Worm (Caenorhabditis elegans): ENCODE data around the gene daf-3.

daf-3 gene

DNA sequence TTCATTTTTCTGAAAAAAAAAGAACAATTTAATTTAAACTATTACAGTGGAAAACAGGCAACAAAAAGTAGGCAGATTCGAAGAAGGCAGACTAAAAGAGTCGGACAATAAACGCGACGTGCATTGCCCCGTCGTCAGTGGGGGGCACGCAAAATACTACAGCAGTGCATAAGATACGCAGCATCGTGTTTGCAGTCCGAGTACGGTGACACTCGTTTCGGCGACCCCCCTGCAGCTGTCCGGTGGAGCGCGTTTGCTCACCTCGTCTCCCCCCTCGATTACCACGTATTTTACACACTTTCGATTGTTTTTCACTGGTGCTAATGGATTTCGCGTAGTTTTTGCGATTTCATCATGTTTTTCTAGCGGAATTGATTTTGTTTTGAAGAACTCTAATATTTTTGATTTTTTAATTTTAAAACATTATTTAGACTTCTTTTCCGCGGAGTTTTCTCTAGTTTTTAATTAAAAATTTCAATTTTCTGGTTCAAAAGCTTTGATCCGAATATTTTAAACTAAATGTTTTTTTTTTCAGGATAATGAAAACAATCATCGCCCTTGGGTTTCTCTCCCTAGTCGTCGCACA is 57.1 kb downstream of the daf-3 start, which contains the start of the genes trap-2 and ile-2 (continued):
- TF ChIP-seq zip-11 (GFP tag; IDR thresholded peaks at IDR 0.05) (no peak), aha-1 (tag) (peak; percentile 98), F10B5.3 (tag; optimal IDR thresholded peaks at IDR 0.05) (peak; percentile 72), sdz-12 (GFP tag; optimal IDR thresholded peaks at IDR 0.05) (no peak), ceh-82 (tag; optimal IDR thresholded peaks at IDR 0.05) (no peak), lin-1 (GFP tag; IDR thresholded peaks at IDR 0.05) (peak; percentile 91), snpc-1.2 (GFP tag; IDR thresholded peaks at IDR 0.05) (peak; percentile 47; the same call in 1 of the 2 replicates), madf-9 (GFP tag; conservative IDR thresholded peaks at IDR 0.05) (peak; percentile 71), fkh-10 (GFP tag; optimal IDR thresholded peaks at IDR 0.05) (peak; percentile 83), lim-7 (GFP tag; IDR thresholded peaks at IDR 0.05) (0 out of 2 replicates have a peak, but pooled peaks have one; percentile 51), Y75B8A.6 (GFP tag; IDR thresholded peaks at IDR 0.05) (peak; percentile 65; the same call in 1 of the 2 replicates), rbr-2 (tag; optimal IDR thresholded peaks at IDR 0.05) (peak; percentile 97), mxl-3 (GFP tag; optimal IDR thresholded peaks at IDR 0.05) (peak; percentile 99), ceh-62 (tag; optimal IDR thresholded peaks at IDR 0.05) (no peak), lin-15B (tag; optimal IDR thresholded peaks at IDR 0.05) (peak; percentile 66), nhr-28 (tag; optimal IDR thresholded peaks at IDR 0.05) (peak; percentile 94), zip-2 (tag; optimal IDR thresholded peaks at IDR 0.05) (peak; percentile 24), mxl-2 (GFP tag; conservative IDR thresholded peaks at IDR 0.05) (no peak), mdl-1 (tag; optimal IDR thresholded peaks at IDR 0.05) (peak; percentile 45 to 90), ztf-11 (tag; optimal IDR thresholded peaks at IDR 0.05) (no peak), zag-1 (tag; optimal IDR thresholded peaks at IDR 0.05) (no peak), php-3 (GFP tag; IDR thresholded peaks at IDR 0.05) (peak; percentile 86), nhr-42 (GFP tag; IDR thresholded peaks at IDR 0.05) (peak; percentile 91), pha-4 (GFP tag; IDR thresholded peaks at IDR 0.05) (peak; percentile 82), pha-4 (tag; optimal IDR thresholded peaks at IDR 0.05) (no peak), nhr-11 (tag; optimal IDR thresholded peaks at IDR 0.05) (peak; percentile 94), lin-29 (GFP tag; IDR thresholded peaks at IDR 0.05) (peak; percentile 77), duxl-1 (tag; optimal IDR thresholded peaks at IDR 0.05; ENCODE audit: poor library complexity) (peak; percentile 81), daf-8 (GFP tag; IDR thresholded peaks at IDR 0.05) (no peak), unc-62 (GFP tag; optimal IDR thresholded peaks at IDR 0.05 in 1 of 2) (peak in 1 of 2 experiments; percentile 99), unc-62 (tag; optimal IDR thresholded peaks at IDR 0.05) (no peak), lin-39 (tag; optimal IDR thresholded peaks at IDR 0.05) (no peak), vab-7 (GFP tag; IDR thresholded peaks at IDR 0.05) (peak; percentile 59; the same call in 1 of the 2 replicates), dpl-1 (GFP tag; optimal IDR thresholded peaks at IDR 0.05) (peak; percentile 75), ZK337.2 (GFP tag; IDR thresholded peaks at IDR 0.05) (no peak), ces-1 (GFP tag; optimal IDR thresholded peaks at IDR 0.05) (no peak), saeg-2 (GFP tag; IDR thresholded peaks at IDR 0.05) (peak; percentile 69; the same call in 1 of the 2 replicates), tag-97 (GFP tag; IDR thresholded peaks at IDR 0.05) (no peak), Y48G9A.11 (GFP tag; IDR thresholded peaks at IDR 0.05) (no peak), ceh-32 (tag; optimal IDR thresholded peaks at IDR 0.05; ENCODE audit: poor library complexity) (peak; percentile 6), lin-13 (GFP tag; optimal IDR thresholded peaks at IDR 0.05) (peak; percentile 92), unc-130 (GFP tag; optimal IDR thresholded peaks at IDR 0.05) (no peak), F49E8.2 (tag; optimal IDR thresholded peaks at IDR 0.05; ENCODE audit: borderline replicate concordance) (no peak), zfp-2 (tag; optimal IDR thresholded peaks at IDR 0.05) (no peak), ceh-20 (GFP tag; IDR thresholded peaks at IDR 0.05) (peak; percentile 79), nhr-25 (tag; optimal IDR thresholded peaks at IDR 0.05; ENCODE audit: borderline replicate concordance, insufficient read depth) (peak; percentile 97), spr-3 (GFP tag; optimal IDR thresholded peaks at IDR 0.05) (peak; percentile 79), tra-1 (GFP tag; IDR thresholded peaks at IDR 0.05) (peak; percentile 90), aly-2 (tag; optimal IDR thresholded peaks at IDR 0.05) (no peak), nhr-6 (tag; optimal IDR thresholded peaks at IDR 0.05) (peak; percentile 96), nhr-237 (tag; optimal IDR thresholded peaks at IDR 0.05) (no peak)

Data from whole organism, L4 larva.